Worm (Caenorhabditis elegans): Measurements from ENCODE around the gene clic-1.

clic-1 gene

DNA sequence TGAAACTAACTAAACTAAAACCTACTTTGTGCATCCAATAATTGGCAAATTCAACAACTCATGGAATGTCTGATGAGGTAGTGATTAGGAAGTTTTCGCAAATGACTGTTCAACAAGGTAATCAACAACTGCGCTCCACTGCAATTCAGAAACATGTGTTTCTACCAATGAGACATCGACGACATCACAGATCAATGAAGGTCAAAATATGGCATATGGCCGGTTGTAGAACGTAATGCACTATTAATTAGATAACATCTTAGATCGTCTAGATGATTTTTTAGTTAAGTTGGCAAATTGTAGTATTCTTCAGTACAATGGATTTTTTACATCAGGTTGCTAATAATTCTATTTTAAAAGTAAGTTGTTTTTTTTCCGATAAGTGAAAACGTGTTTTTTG lies 48.5 kb downstream of the clic-1 start, which contains the start of the genes nhr-94 and nhr-152:
Gene nhr-94 (minus strand): TSS at position 147 of the 400 bp plus-strand sequence.
Gene nhr-152 (plus strand): TSS at position 162 of the 400 bp plus-strand sequence.
- TF ChIP-seq nhr-2 (tag; optimal IDR thresholded peaks at IDR 0.05) (peak; percentile 81), sem-2 (GFP tag; optimal IDR thresholded peaks at IDR 0.05) (no peak), elt-1 (tag; optimal IDR thresholded peaks at IDR 0.05; ENCODE audit: borderline replicate concordance, insufficient read depth) (peak; percentile 49)

DNA sequence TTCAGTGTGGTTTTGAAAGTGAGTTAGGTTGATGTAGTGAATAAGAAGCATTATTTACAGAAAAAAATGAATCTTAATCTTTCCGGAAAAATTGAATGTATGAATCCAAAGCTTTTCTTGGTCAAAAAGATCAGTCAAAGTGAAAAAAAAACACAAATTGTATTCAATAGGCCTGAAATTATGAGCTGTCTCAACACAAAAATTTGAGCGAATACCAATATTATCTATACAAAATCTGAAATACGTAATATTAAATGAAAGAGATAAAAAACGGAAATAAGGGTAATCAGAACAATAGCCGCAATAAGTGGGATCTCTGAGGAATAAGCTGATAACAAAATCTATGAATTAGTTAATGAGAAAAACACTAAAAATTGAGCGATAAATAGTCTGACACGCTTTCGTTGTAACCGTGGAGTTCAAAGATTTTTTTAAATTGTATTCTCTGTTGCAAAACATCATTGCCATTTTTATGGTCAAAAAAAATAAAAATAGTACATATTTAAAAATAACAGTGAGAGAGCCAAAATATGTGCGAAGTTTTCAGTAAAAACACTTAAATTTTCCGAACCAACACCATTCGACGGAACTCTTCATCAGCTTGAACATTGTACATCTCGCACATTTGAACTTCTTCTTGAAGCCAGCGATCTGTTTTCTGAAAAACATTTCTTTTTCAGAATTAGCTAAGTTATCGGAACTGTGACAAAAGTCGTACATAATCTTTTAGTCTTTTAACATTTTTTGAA lies 50.6 kb downstream of the clic-1 start, which contains the start of gene sre-11:
Gene sre-11 (minus strand): TSS at position 51 of the 749 bp plus-strand sequence.
- TF ChIP-seq sem-2 (GFP tag; optimal IDR thresholded peaks at IDR 0.05) = no peak
- TF ChIP-seq ceh-39 (tag; optimal IDR thresholded peaks at IDR 0.05) = no peak
- TF ChIP-seq mab-5 (tag; optimal IDR thresholded peaks at IDR 0.05) = no peak
- no peak for TF ChIP-seq sptf-1 (tag; optimal IDR thresholded peaks at IDR 0.05)
- TF ChIP-seq hlh-1 (tag; optimal IDR thresholded peaks at IDR 0.05) = no peak
- no peak for TF ChIP-seq ceh-43 (GFP tag; optimal IDR thresholded peaks at IDR 0.05)
- TF ChIP-seq elt-3 (tag; optimal IDR thresholded peaks at IDR 0.05) = no peak
- TF ChIP-seq ceh-83 (GFP tag; optimal IDR thresholded peaks at IDR 0.05) = no peak
- no peak for TF ChIP-seq zip-8 (tag; optimal IDR thresholded peaks at IDR 0.05)
- no peak for TF ChIP-seq nhr-2 (tag; optimal IDR thresholded peaks at IDR 0.05)
